Worm (Caenorhabditis elegans) whole organism, young adult: ENCODE measurements around the gene F18H3.4.

ENCODE experiments used
- D2030.7 ChIP-seq: fragments of 200-800 bp; sonication (Bioruptor generic); IDR thresholded peaks from 2 replicates; pipeline ENCODE4 v1.3.6; 2022; ENCODE audit warnings: missing genetic modification reagents, missing genetic modification characterization, missing compliant biosample characterization
- ama-1 ChIP-seq, 3 experiments: fragments of 150-350 bp in 1 of 3; sonication (generic microtip) in 2 of 3; optimal IDR thresholded peaks; 2 replicates each; lab custom pipeline; 2014 to 2018; ENCODE audit warnings: missing biosample characterization in 2 of 3, missing genetic modification characterization in 2 of 3, missing genetic modification reagents in 2 of 3
- lin-26 ChIP-seq: fragments of 200-800 bp; sonication (Bioruptor generic); IDR thresholded peaks from 2 replicates; pipeline ENCODE4 v1.3.6; 2022; ENCODE audit warnings: missing genetic modification reagents, missing genetic modification characterization, missing compliant biosample characterization
- nhr-80 ChIP-seq: sonication (generic microtip); optimal IDR thresholded peaks from 2 replicates; lab custom pipeline; 2016; ENCODE audit warnings: missing genetic modification characterization, missing compliant biosample characterization
- nhr-90 ChIP-seq: sonication (generic microtip); optimal IDR thresholded peaks from 2 replicates; lab custom pipeline; 2016; ENCODE audit warnings: missing genotype, mild to moderate bottlenecking, missing genetic modification characterization, missing compliant biosample characterization
- snpc-1.1 ChIP-seq: sonication (generic microtip); optimal IDR thresholded peaks from 2 replicates; lab custom pipeline; 2017; ENCODE audit warnings: missing genetic modification characterization, mild to moderate bottlenecking, missing compliant biosample characterization, antibody characterized with exemption, moderate library complexity, missing genotype, missing genetic modification reagents; ENCODE audit not compliant: insufficient read depth

- TF ChIP-seq nhr-90 (tag; lab: Kevin White, UChicago) (no peak), D2030.7 (no peak), nhr-80 (tag; lab: Kevin White, UChicago) (no peak), snpc-1.1 (tag; lab: Kevin White, UChicago) (no peak), ama-1 (optimal IDR thresholded peaks at IDR 0.05; lab: Kevin White, UChicago) (no peak), ama-1 (GFP tag; optimal IDR thresholded peaks at IDR 0.05; lab: Kevin White, UChicago) (no peak), lin-26 (GFP tag; lab: Robert Waterston, UW) (no peak)
These were observed 22.8 kb upstream of the F18H3.4 start for ce11 chrX:13506043-13506442.
